Fruit fly (Drosophila melanogaster): ENCODE measurements around the gene GstO1.

GstO1 gene

DNA sequence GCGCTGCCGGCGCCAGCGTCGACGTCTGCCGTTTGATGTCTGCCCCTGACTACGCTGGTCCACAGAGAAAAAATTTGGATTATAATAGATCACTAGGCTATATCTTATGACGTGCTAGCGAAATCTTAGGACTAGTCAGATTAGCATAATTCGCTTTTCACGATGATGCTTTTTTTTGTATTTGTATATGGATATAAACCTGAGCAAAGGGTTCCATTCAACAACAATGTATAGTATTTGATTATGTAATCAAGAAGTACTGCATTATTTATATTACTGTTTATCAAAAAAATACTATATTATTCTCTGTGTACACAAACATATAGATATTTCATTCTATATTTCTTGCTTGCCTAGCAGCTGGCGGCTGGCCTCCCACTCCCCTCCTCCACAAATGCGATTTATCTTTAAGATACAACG is 22.4 kb upstream of the GstO1 start (continued):
- TF ChIP-seq Ravus (GFP tag; IDR thresholded peaks at IDR 0.05) (no peak; the same call in 1 of the 2 replicates), Asciz (GFP tag; optimal IDR thresholded peaks at IDR 0.05) (peak; percentile 84), tgo (GFP tag; IDR thresholded peaks at IDR 0.05) (peak; percentile 81), so (GFP tag; IDR thresholded peaks at IDR 0.05) (peak; percentile 83), CG8924 (tag; optimal IDR thresholded peaks at IDR 0.05) (peak; percentile 90), CG3281 (GFP tag; optimal IDR thresholded peaks at IDR 0.05) (peak; percentile 93), H2.0 (GFP tag; IDR thresholded peaks at IDR 0.05) (peak; percentile 76), salm (tag; optimal IDR thresholded peaks at IDR 0.05) (peak; percentile 76), CkIIα-i1 (GFP tag; IDR thresholded peaks at IDR 0.05) (no peak), CG5180 (GFP tag; optimal IDR thresholded peaks at IDR 0.05) (peak; percentile 73), CG17568 (GFP tag; optimal IDR thresholded peaks at IDR 0.05) (peak; percentile 80), run (tag; optimal IDR thresholded peaks at IDR 0.05) (peak; percentile 79), CG2202 (tag; optimal IDR thresholded peaks at IDR 0.05) (peak; percentile 50), Dip2 (GFP tag; IDR thresholded peaks at IDR 0.05) (no peak; the same call in 1 of the 2 replicates), gce (GFP tag; IDR thresholded peaks at IDR 0.05) (peak; percentile 72; the same call in 1 of the 3 replicates), Usf (GFP tag; optimal IDR thresholded peaks at IDR 0.05) (peak; percentile 70), mam (GFP tag; optimal IDR thresholded peaks at IDR 0.05) (peak; percentile 81), nau (GFP tag; optimal IDR thresholded peaks at IDR 0.05) (peak; percentile 89), Mad (GFP tag; optimal IDR thresholded peaks at IDR 0.05) (peak; percentile 67), sr (GFP tag; IDR thresholded peaks at IDR 0.05) (no peak), CG17829 (tag; optimal IDR thresholded peaks at IDR 0.05) (peak; percentile 85), gfzf (GFP tag; optimal IDR thresholded peaks at IDR 0.05) (no peak), tll (GFP tag; optimal IDR thresholded peaks at IDR 0.05) (no peak), ara (GFP tag; IDR thresholded peaks at IDR 0.05) (peak; percentile 68), org-1 (GFP tag; optimal IDR thresholded peaks at IDR 0.05) (peak; percentile 79), onecut (GFP tag; IDR thresholded peaks at IDR 0.05) (peak; percentile 65), al (GFP tag; IDR thresholded peaks at IDR 0.05) (peak; percentile 85), CG2678 (tag; optimal IDR thresholded peaks at IDR 0.05) (peak; percentile 95), pita (GFP tag; optimal IDR thresholded peaks at IDR 0.05) (no peak), NC2α (GFP tag; optimal IDR thresholded peaks at IDR 0.05) (peak; percentile 38), CG9932 (GFP tag; IDR thresholded peaks at IDR 0.05) (peak; percentile 87), Dip3 (GFP tag; optimal IDR thresholded peaks at IDR 0.05) (peak; percentile 72), CG42726 (GFP tag; IDR thresholded peaks at IDR 0.05; ENCODE audit: partially characterized antibody) (no peak), ci (GFP tag; IDR thresholded peaks at IDR 0.05) (peak; percentile 78), Lpt (GFP tag; optimal IDR thresholded peaks at IDR 0.05) (no peak), dimm (GFP tag; IDR thresholded peaks at IDR 0.05) (peak; percentile 47; the same call in 1 of the 2 replicates), esg (GFP tag; conservative IDR thresholded peaks at IDR 0.05) (peak; percentile 82), Fer2 (tag; optimal IDR thresholded peaks at IDR 0.05) (peak; percentile 80), CG10543 (GFP tag; optimal IDR thresholded peaks at IDR 0.05) (peak; percentile 89), CG7556 (GFP tag; optimal IDR thresholded peaks at IDR 0.05) (peak; percentile 93), MBD-R2 (GFP tag; IDR thresholded peaks at IDR 0.05) (peak; percentile 64; the same call in 1 of the 2 replicates), lola (GFP tag; optimal IDR thresholded peaks at IDR 0.05) (peak in 1 of 3 experiments; percentile 76), CTCF (GFP tag; optimal IDR thresholded peaks at IDR 0.05) (peak; percentile 40), Ets65A (GFP tag) (peak; percentile 88), CG3847 (GFP tag; IDR thresholded peaks at IDR 0.05) (peak; percentile 90), YL-1 (GFP tag; optimal IDR thresholded peaks at IDR 0.05) (peak; percentile 52), gro (GFP tag; optimal IDR thresholded peaks at IDR 0.05) (peak; percentile 81), CG3163 (GFP tag; optimal IDR thresholded peaks at IDR 0.05) (no peak), Hmx (GFP tag; optimal IDR thresholded peaks at IDR 0.05) (no peak), CG10979 (tag; optimal IDR thresholded peaks at IDR 0.05) (peak; percentile 83), Spps (tag; optimal IDR thresholded peaks at IDR 0.05) (peak; percentile 51), CG30020 (tag; optimal IDR thresholded peaks at IDR 0.05) (peak; percentile 55)

Data from whole organism, embryonic.